Worm (Caenorhabditis elegans) whole organism, late embryonic: ENCODE results near the gene str-233.
"Not testable (repeated sequence)": the region's sequence is repeated elsewhere in the genome, so short reads cannot be mapped to it uniquely, and the experiment has no call there.

Experiments
- K09A11.1 ChIP-seq: sonication (generic microtip); optimal IDR thresholded peaks from 2 replicates; lab custom pipeline; 2017; ENCODE audit warnings: antibody characterized with exemption, mild to moderate bottlenecking, missing genetic modification characterization, missing compliant biosample characterization; ENCODE audit not compliant: insufficient read depth
- hlh-8 ChIP-seq: sonication (generic microtip); optimal IDR thresholded peaks from 2 replicates; lab custom pipeline; 2016; ENCODE audit warnings: missing genotype, missing genetic modification characterization, missing compliant biosample characterization
- tbx-7 ChIP-seq: sonication (generic microtip); optimal IDR thresholded peaks from 2 replicates; lab custom pipeline; 2016; ENCODE audit warnings: missing genotype, missing genetic modification characterization, missing compliant biosample characterization

DNA sequence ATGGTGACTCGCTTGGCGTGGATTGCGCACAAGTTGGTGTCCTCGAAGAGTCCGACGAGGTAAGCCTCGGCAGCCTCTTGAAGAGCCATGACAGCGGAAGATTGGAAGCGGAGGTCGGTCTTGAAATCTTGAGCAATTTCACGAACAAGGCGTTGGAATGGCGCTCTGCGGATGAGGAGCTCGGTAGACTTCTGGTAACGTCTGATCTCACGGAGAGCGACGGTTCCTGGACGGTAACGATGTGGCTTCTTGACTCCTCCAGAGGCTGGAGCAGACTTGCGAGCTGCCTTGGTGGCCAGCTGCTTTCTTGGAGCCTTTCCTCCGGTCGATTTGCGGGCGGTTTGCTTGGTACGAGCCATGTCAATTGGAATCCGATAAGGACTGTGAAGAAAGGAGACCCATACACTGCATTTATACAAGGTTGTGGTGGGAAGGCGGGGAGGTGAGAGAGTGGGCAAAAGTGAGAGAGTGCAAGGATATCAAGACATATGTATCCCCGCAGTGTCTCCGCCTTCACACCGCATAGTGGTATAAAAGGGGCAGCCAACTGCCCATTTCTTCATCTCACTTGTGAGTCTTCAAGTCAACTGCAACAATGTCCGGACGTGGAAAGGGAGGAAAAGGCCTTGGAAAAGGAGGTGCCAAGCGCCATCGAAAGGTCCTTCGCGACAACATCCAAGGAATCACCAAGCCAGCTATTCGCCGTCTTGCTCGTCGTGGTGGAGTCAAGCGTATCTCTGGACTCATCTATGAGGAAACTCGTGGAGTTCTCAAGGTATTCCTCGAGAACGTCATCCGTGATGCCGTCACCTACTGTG is 32.7 kb upstream of the str-233 start, which contains the start of the genes his-2 and his-1:
- TF ChIP-seq tbx-7, K09A11.1, hlh-8 (tag; lab: Kevin White, UChicago): not testable (repeated sequence)
